Fruit fly (Drosophila melanogaster) whole organism, embryonic: ENCODE data around the gene Mrp5.

Experiments
- BEAF-32 ChIP-seq: fragments of 200-800 bp; sonication (Bioruptor generic); optimal IDR thresholded peaks from 3 replicates; lab custom pipeline; 2017; ENCODE audit warnings: missing biosample characterization, missing genetic modification characterization, mild to moderate bottlenecking, moderate library complexity, missing genetic modification reagents
- C15 ChIP-seq: fragments of 200-800 bp; sonication (Bioruptor generic); IDR thresholded peaks from 3 replicates; pipeline ENCODE4 v1.3.6; 2022; ENCODE audit warnings: missing biosample characterization, missing genetic modification characterization
- CG10321 ChIP-seq: fragments of 200-800 bp; sonication (Bioruptor generic); IDR thresholded peaks from 2 replicates; pipeline ENCODE4 v1.3.6; 2022; ENCODE audit warnings: missing biosample characterization, missing genetic modification characterization
- CG10366 ChIP-seq: fragments of 200-800 bp; sonication (Bioruptor generic); IDR thresholded peaks from 2 replicates; pipeline ENCODE4 v1.3.6; 2022; ENCODE audit warnings: missing biosample characterization, missing genetic modification characterization
- CG10431 ChIP-seq: fragments of 200-800 bp; sonication (Bioruptor generic); optimal IDR thresholded peaks from 3 replicates; lab custom pipeline; 2018; ENCODE audit warnings: missing biosample characterization, mild to moderate bottlenecking, missing genetic modification characterization
- CG11456 ChIP-seq: fragments of 200-800 bp; sonication (Bioruptor generic); IDR thresholded peaks from 3 replicates; pipeline ENCODE4 v1.3.6; 2022; ENCODE audit warnings: missing biosample characterization, missing genetic modification characterization
- CG11504 ChIP-seq: fragments of 200-800 bp; sonication (Bioruptor generic); optimal IDR thresholded peaks from 3 replicates; lab custom pipeline; 2019; ENCODE audit warnings: missing biosample characterization, mild to moderate bottlenecking, missing genetic modification characterization, moderate library complexity
- CG12659 ChIP-seq: fragments of 200-800 bp; sonication (Bioruptor generic); optimal IDR thresholded peaks from 3 replicates; lab custom pipeline; 2017; ENCODE audit warnings: mild to moderate bottlenecking, missing biosample characterization, missing genetic modification reagents, missing genetic modification characterization
- CG13775 ChIP-seq: fragments of 200-800 bp; sonication (Bioruptor generic); optimal IDR thresholded peaks from 3 replicates; lab custom pipeline; 2017; ENCODE audit warnings: missing biosample characterization, mild to moderate bottlenecking, missing genetic modification characterization
- CG14014 ChIP-seq: fragments of 200-800 bp; sonication (Bioruptor generic); IDR thresholded peaks from 2 replicates; pipeline ENCODE4 v1.3.6; 2022; ENCODE audit warnings: missing biosample characterization, missing genetic modification characterization
- CG17385 ChIP-seq: fragments of 200-800 bp; sonication (Bioruptor generic); optimal IDR thresholded peaks from 3 replicates; lab custom pipeline; 2018; ENCODE audit warnings: missing biosample characterization, mild to moderate bottlenecking, missing genetic modification characterization
- CG17912 ChIP-seq: fragments of 200-800 bp; sonication (Bioruptor generic); optimal IDR thresholded peaks from 2 replicates; lab custom pipeline; 2018; ENCODE audit warnings: missing biosample characterization, mild to moderate bottlenecking, missing genetic modification characterization
- CG2712 ChIP-seq: fragments of 200-800 bp; optimal IDR thresholded peaks from 3 replicates; lab custom pipeline; 2019; ENCODE audit warnings: missing biosample characterization, mild to moderate bottlenecking, missing genetic modification characterization, moderate library complexity
- CG31388 ChIP-seq: fragments of 200-800 bp; sonication (Bioruptor generic); optimal IDR thresholded peaks from 2 replicates; lab custom pipeline; 2016; ENCODE audit warnings: missing biosample characterization, missing genetic modification characterization
- CG3407 ChIP-seq: fragments of 200-800 bp; sonication (Bioruptor generic); optimal IDR thresholded peaks from 2 replicates; lab custom pipeline; 2018; ENCODE audit warnings: missing biosample characterization, mild to moderate bottlenecking, missing genetic modification characterization
- CG34422 ChIP-seq: fragments of 200-800 bp; sonication (Bioruptor generic); IDR thresholded peaks from 3 replicates; pipeline ENCODE4 v1.3.6; 2022; ENCODE audit warnings: missing biosample characterization, missing genetic modification characterization
- CG42726 ChIP-seq: fragments of 200-800 bp; sonication (Bioruptor generic); IDR thresholded peaks from 2 replicates; pipeline ENCODE4 v1.3.6; 2022; ENCODE audit warnings: missing biosample characterization, missing genetic modification characterization; ENCODE audit not compliant: partially characterized antibody
- CG4282 ChIP-seq: fragments of 200-800 bp; sonication (Bioruptor generic); optimal IDR thresholded peaks from 2 replicates; lab custom pipeline; 2016; ENCODE audit warnings: missing biosample characterization, missing genetic modification characterization
- CG4328 ChIP-seq: fragments of 200-800 bp; sonication (Bioruptor generic); optimal IDR thresholded peaks from 3 replicates; lab custom pipeline; 2017; ENCODE audit warnings: missing biosample characterization, missing genetic modification reagents, missing genetic modification characterization
- CG4707 ChIP-seq: fragments of 200-800 bp; sonication (Bioruptor generic); optimal IDR thresholded peaks from 2 replicates; lab custom pipeline; 2018; ENCODE audit warnings: missing biosample characterization, mild to moderate bottlenecking, missing genetic modification characterization, moderate library complexity
- CG5245 ChIP-seq: fragments of 200-800 bp; sonication (Bioruptor generic); optimal IDR thresholded peaks from 3 replicates; lab custom pipeline; 2016; ENCODE audit warnings: missing biosample characterization, missing genetic modification characterization
- CG7839 ChIP-seq: fragments of 200-800 bp; sonication (Bioruptor generic); optimal IDR thresholded peaks from 3 replicates; lab custom pipeline; 2018; ENCODE audit warnings: missing biosample characterization, mild to moderate bottlenecking, missing genetic modification characterization, moderate library complexity
- CG9817 ChIP-seq: fragments of 200-800 bp; sonication (Bioruptor generic); optimal IDR thresholded peaks from 2 replicates; lab custom pipeline; 2018; ENCODE audit warnings: missing biosample characterization, mild to moderate bottlenecking, missing genetic modification characterization, moderate library complexity
- Fer3 ChIP-seq: fragments of 200-800 bp; sonication (Bioruptor generic); optimal IDR thresholded peaks from 2 replicates; lab custom pipeline; 2018; ENCODE audit warnings: missing biosample characterization, mild to moderate bottlenecking, missing genetic modification characterization, moderate library complexity
- Gug ChIP-seq: fragments of 200-800 bp; sonication (Bioruptor generic); IDR thresholded peaks from 4 replicates; pipeline ENCODE4 v1.3.6; 2022; ENCODE audit warnings: missing biosample characterization, missing genetic modification characterization
- NK7.1 ChIP-seq: fragments of 200-800 bp; sonication (Bioruptor generic); optimal IDR thresholded peaks from 3 replicates; lab custom pipeline; 2016; ENCODE audit warnings: missing biosample characterization, missing genetic modification characterization
- Nf-YA ChIP-seq: fragments of 200-800 bp; sonication (Bioruptor generic); IDR thresholded peaks from 2 replicates; pipeline ENCODE4 v1.3.6; 2022; ENCODE audit warnings: missing biosample characterization, missing genetic modification characterization
- Ptx1 ChIP-seq: fragments of 200-800 bp; sonication (Bioruptor generic); IDR thresholded peaks from 2 replicates; pipeline ENCODE4 v1.3.6; 2022; ENCODE audit warnings: missing biosample characterization, missing genetic modification characterization
- Rfx ChIP-seq: fragments of 200-800 bp; sonication (Bioruptor generic); IDR thresholded peaks from 2 replicates; pipeline ENCODE4 v1.3.6; 2022; ENCODE audit warnings: missing biosample characterization, missing genetic modification characterization
- Six4 ChIP-seq: fragments of 200-800 bp; sonication (Bioruptor generic); optimal IDR thresholded peaks from 2 replicates; lab custom pipeline; 2016; ENCODE audit warnings: missing biosample characterization, missing genetic modification characterization
- Tbp ChIP-seq: fragments of >200 bp; optimal IDR thresholded peaks from 2 replicates; lab custom pipeline; 2018; ENCODE audit warnings: missing biosample characterization, missing genetic modification characterization
- bab2 ChIP-seq: fragments of 200-800 bp; sonication (Bioruptor generic); optimal IDR thresholded peaks from 2 replicates; lab custom pipeline; 2016; ENCODE audit warnings: missing biosample characterization, missing genetic modification characterization
- chm ChIP-seq: fragments of 200-800 bp; sonication (Bioruptor generic); IDR thresholded peaks from 2 replicates; pipeline ENCODE4 v1.3.6; 2022; ENCODE audit warnings: missing biosample characterization, missing genetic modification characterization
- dimm ChIP-seq: fragments of 200-800 bp; sonication (Bioruptor generic); IDR thresholded peaks from 2 replicates; pipeline ENCODE4 v1.3.6; 2022; ENCODE audit warnings: missing biosample characterization, missing genetic modification characterization
- emc ChIP-seq: fragments of 200-800 bp; sonication (Bioruptor generic); optimal IDR thresholded peaks from 2 replicates; lab custom pipeline; 2016; ENCODE audit warnings: missing biosample characterization, missing genetic modification characterization
- eyg ChIP-seq: fragments of 200-800 bp; sonication (Bioruptor generic); optimal IDR thresholded peaks from 3 replicates; lab custom pipeline; 2016; ENCODE audit warnings: missing biosample characterization, missing genetic modification characterization
- gcm ChIP-seq: fragments of 200-800 bp; sonication (Bioruptor generic); optimal IDR thresholded peaks from 2 replicates; lab custom pipeline; 2019; ENCODE audit warnings: missing biosample characterization, mild to moderate bottlenecking, missing genetic modification characterization, moderate library complexity
- gem ChIP-seq: fragments of 200-800 bp; sonication (Bioruptor generic); optimal IDR thresholded peaks from 2 replicates; lab custom pipeline; 2019; ENCODE audit warnings: missing biosample characterization, mild to moderate bottlenecking, missing genetic modification characterization, moderate library complexity
- grau ChIP-seq: fragments of 200-800 bp; optimal IDR thresholded peaks from 3 replicates; lab custom pipeline; 2019; ENCODE audit warnings: missing biosample characterization, mild to moderate bottlenecking, missing genetic modification characterization, moderate library complexity
- grn ChIP-seq: fragments of 200-800 bp; sonication (Bioruptor generic); optimal IDR thresholded peaks from 3 replicates; lab custom pipeline; 2017; ENCODE audit warnings: missing biosample characterization, missing genetic modification characterization
- gt ChIP-seq: fragments of 200-800 bp; sonication (Bioruptor generic); IDR thresholded peaks from 2 replicates; pipeline ENCODE4 v1.3.6; 2022; ENCODE audit warnings: missing biosample characterization, missing genetic modification characterization
- kni ChIP-seq: fragments of 200-800 bp; sonication (Bioruptor generic); optimal IDR thresholded peaks from 3 replicates; lab custom pipeline; 2017; ENCODE audit warnings: mild to moderate bottlenecking, missing biosample characterization, missing genetic modification reagents, missing genetic modification characterization
- ro ChIP-seq: fragments of 200-800 bp; sonication (Bioruptor generic); IDR thresholded peaks from 2 replicates; pipeline ENCODE4 v1.3.6; 2022; ENCODE audit warnings: missing biosample characterization, missing genetic modification characterization
- sd ChIP-seq: fragments of 200-800 bp; sonication (Bioruptor generic); optimal IDR thresholded peaks from 3 replicates; lab custom pipeline; 2018; ENCODE audit warnings: missing biosample characterization, mild to moderate bottlenecking, missing genetic modification characterization, moderate library complexity
- sens ChIP-seq: fragments of 200-800 bp; sonication (Bioruptor generic); peaks from one replicate; lab custom pipeline; 2016; ENCODE audit warnings: missing biosample characterization, missing genetic modification characterization
- sens-2 ChIP-seq: fragments of 200-800 bp; sonication (Bioruptor generic); IDR thresholded peaks from 2 replicates; pipeline ENCODE4 v1.3.6; 2022; ENCODE audit warnings: missing biosample characterization, missing genetic modification characterization
- sqz ChIP-seq: fragments of 200-800 bp; sonication (Bioruptor generic); optimal IDR thresholded peaks from 3 replicates; lab custom pipeline; 2018; ENCODE audit warnings: missing biosample characterization, mild to moderate bottlenecking, missing genetic modification characterization
- sr ChIP-seq: fragments of 200-800 bp; sonication (Bioruptor generic); IDR thresholded peaks from 3 replicates; pipeline ENCODE4 v1.3.6; 2022; ENCODE audit warnings: missing biosample characterization, missing genetic modification characterization
- ssp ChIP-seq: fragments of 200-800 bp; sonication (Bioruptor generic); IDR thresholded peaks from 2 replicates; pipeline ENCODE4 v1.3.6; 2022; ENCODE audit warnings: missing biosample characterization, missing genetic modification characterization
- trh ChIP-seq: fragments of 200-800 bp; sonication (Bioruptor generic); optimal IDR thresholded peaks from 2 replicates; lab custom pipeline; 2016; ENCODE audit warnings: missing biosample characterization, missing genetic modification characterization
- vnd ChIP-seq: fragments of 200-800 bp; sonication (Bioruptor generic); IDR thresholded peaks from 3 replicates; pipeline ENCODE4 v1.3.6; 2022; ENCODE audit warnings: missing biosample characterization, missing genetic modification characterization; ENCODE audit not compliant: partially characterized antibody

Mrp5 gene

dm6 chr3R:19830973-19831372, 44.5 kb downstream of the Mrp5 start (continued):
- TF ChIP-seq vnd (GFP tag; lab: Robert Waterston, UW) (no peak), Ptx1 (GFP tag; lab: Robert Waterston, UW) (peak; percentile 68), Gug (GFP tag; lab: Robert Waterston, UW) (no peak; the same call in 3 of the 4 replicates), C15 (GFP tag; lab: Robert Waterston, UW) (no peak), sr (GFP tag; lab: Robert Waterston, UW) (peak; percentile 13; the same call in 1 of the 3 replicates), Rfx (peak; percentile 85), kni (no peak), sens-2 (GFP tag; lab: Robert Waterston, UW) (no peak), emc (no peak), sd (tag; lab: Kevin White, UChicago) (peak; percentile 32), CG4707 (GFP tag; lab: Kevin White, UChicago) (peak; percentile 78), CG11456 (GFP tag; lab: Robert Waterston, UW) (no peak), chm (peak; percentile 40; the same call in 1 of the 2 replicates), CG10366 (GFP tag; lab: Robert Waterston, UW) (peak; percentile 44; the same call in 1 of the 2 replicates), grn (GFP tag; lab: Kevin White, UChicago) (no peak), eyg (peak; percentile 15), CG2712 (tag; lab: Kevin White, UChicago) (peak; percentile 70), gem (tag; lab: Kevin White, UChicago) (peak; percentile 90), CG3407 (GFP tag; lab: Kevin White, UChicago) (peak; percentile 49), CG17912 (GFP tag; lab: Kevin White, UChicago) (no peak), CG42726 (GFP tag; lab: Robert Waterston, UW) (no peak), gt (GFP tag; lab: Robert Waterston, UW) (no peak), ro (GFP tag; lab: Robert Waterston, UW) (no peak), CG7839 (tag; lab: Kevin White, UChicago) (peak; percentile 73), CG34422 (GFP tag; lab: Robert Waterston, UW) (peak; percentile 62; the same call in 1 of the 3 replicates), CG13775 (no peak), sqz (GFP tag; lab: Kevin White, UChicago) (no peak), CG17385 (GFP tag; lab: Kevin White, UChicago) (peak; percentile 55), Tbp (GFP tag; lab: Kevin White, UChicago) (no peak), NK7.1 (GFP tag; lab: Kevin White, UChicago) (peak; percentile 33), CG10321 (GFP tag; lab: Robert Waterston, UW) (no peak; the same call in 1 of the 2 replicates), CG10431 (GFP tag; lab: Kevin White, UChicago) (no peak), Nf-YA (GFP tag; lab: Robert Waterston, UW) (no peak), grau (tag; lab: Kevin White, UChicago) (peak; percentile 72), Fer3 (peak; percentile 72), Six4 (GFP tag; lab: Kevin White, UChicago) (peak; percentile 1), CG9817 (tag; lab: Kevin White, UChicago) (peak; percentile 43), sens (GFP tag; lab: Kevin White, UChicago) (peak; percentile 92), ssp (GFP tag; lab: Robert Waterston, UW) (0 out of 2 replicates have a peak, but pooled peaks have one; percentile 42), CG4328 (GFP tag; lab: Kevin White, UChicago) (no peak), trh (GFP tag; lab: Kevin White, UChicago) (no peak), bab2 (peak; percentile 37), CG12659 (GFP tag; lab: Kevin White, UChicago) (peak; percentile 62), CG11504 (tag; lab: Kevin White, UChicago) (peak; percentile 83), CG14014 (GFP tag; lab: Robert Waterston, UW) (peak; percentile 73; the same call in 1 of the 2 replicates), gcm (GFP tag; lab: Kevin White, UChicago) (peak; percentile 73), dimm (no peak; the same call in 1 of the 2 replicates), BEAF-32 (GFP tag; lab: Kevin White, UChicago) (no peak), CG4282 (GFP tag; lab: Kevin White, UChicago) (no peak), CG31388 (GFP tag; lab: Kevin White, UChicago) (no peak), CG5245 (GFP tag; lab: Kevin White, UChicago) (peak; percentile 1)
